Worm (Caenorhabditis elegans) whole organism, L2 larva: Measurements from ENCODE around the gene C27B7.2.

ENCODE experiments used
- F13H6.1 ChIP-seq: sonication (generic microtip); optimal IDR thresholded peaks from 2 replicates; lab custom pipeline; 2016; ENCODE audit warnings: missing genetic modification characterization, missing compliant biosample characterization
- Y55F3AM.14 ChIP-seq: fragments of 200-800 bp; sonication (Bioruptor generic); optimal IDR thresholded peaks from 2 replicates; lab custom pipeline; 2018; ENCODE audit warnings: mild to moderate bottlenecking, missing genetic modification characterization, missing compliant biosample characterization
- ZK546.5 ChIP-seq: sonication (generic microtip); optimal IDR thresholded peaks from 2 replicates; lab custom pipeline; 2017; ENCODE audit warnings: missing biosample characterization, missing genetic modification characterization
- alr-1 ChIP-seq: fragments of 150-350 bp; optimal IDR thresholded peaks from 2 replicates; lab custom pipeline; 2014; ENCODE audit warnings: missing biosample characterization, missing genetic modification characterization
- aly-2 ChIP-seq: fragments of 150-350 bp; optimal IDR thresholded peaks from 2 replicates; lab custom pipeline; 2014; ENCODE audit warnings: missing biosample characterization, missing genetic modification characterization
- blmp-1 ChIP-seq: sonication (generic microtip); optimal IDR thresholded peaks from 2 replicates; lab custom pipeline; 2017; ENCODE audit warnings: missing genetic modification characterization, mild to moderate bottlenecking, missing compliant biosample characterization, antibody characterized with exemption, moderate library complexity; ENCODE audit not compliant: insufficient read depth
- ceh-16 ChIP-seq: fragments of 150-350 bp; optimal IDR thresholded peaks from 2 replicates; lab custom pipeline; 2014; ENCODE audit warnings: missing biosample characterization, missing genetic modification characterization
- ceh-82 ChIP-seq: fragments of 150-350 bp; optimal IDR thresholded peaks from 2 replicates; lab custom pipeline; 2014; ENCODE audit warnings: missing biosample characterization, missing genetic modification characterization
- crh-2 ChIP-seq: sonication (generic microtip); optimal IDR thresholded peaks from 2 replicates; lab custom pipeline; 2017; ENCODE audit warnings: missing biosample characterization, missing genetic modification characterization
- dmd-4 ChIP-seq: sonication (generic microtip); optimal IDR thresholded peaks from 2 replicates; lab custom pipeline; 2017; ENCODE audit warnings: missing biosample characterization, missing genetic modification characterization
- egl-27 ChIP-seq: sonication (generic microtip); optimal IDR thresholded peaks from 3 replicates; lab custom pipeline; 2017; ENCODE audit warnings: missing biosample characterization, missing genetic modification reagents, missing genetic modification characterization
- elt-3 ChIP-seq: sonication (generic microtip); optimal IDR thresholded peaks from 2 replicates; lab custom pipeline; 2017; ENCODE audit warnings: missing biosample characterization, missing genetic modification characterization
- fos-1 ChIP-seq: fragments of 150-350 bp; optimal IDR thresholded peaks from 2 replicates; lab custom pipeline; 2014; ENCODE audit warnings: missing biosample characterization, missing genetic modification characterization
- gmeb-1 ChIP-seq: fragments of 150-350 bp; optimal IDR thresholded peaks from 2 replicates; lab custom pipeline; 2014; ENCODE audit warnings: missing biosample characterization, missing genetic modification characterization
- lin-13 ChIP-seq: fragments of 150-350 bp; optimal IDR thresholded peaks from 2 replicates; lab custom pipeline; 2014; ENCODE audit warnings: missing biosample characterization, missing genetic modification reagents, missing genetic modification characterization
- lin-39 ChIP-seq: fragments of 150-350 bp; optimal IDR thresholded peaks from 2 replicates; lab custom pipeline; 2014; ENCODE audit warnings: missing biosample characterization, missing genetic modification reagents, missing genetic modification characterization
- mab-5 ChIP-seq: fragments of 150-350 bp; optimal IDR thresholded peaks from 2 replicates; lab custom pipeline; 2014; ENCODE audit warnings: missing biosample characterization, missing genetic modification characterization
- mbf-1 ChIP-seq: sonication (generic microtip); optimal IDR thresholded peaks from 2 replicates; lab custom pipeline; 2017; ENCODE audit warnings: missing biosample characterization, missing genetic modification characterization
- mdl-1 ChIP-seq, 2 experiments: fragments of 150-350 bp in 1 of 2; sonication (generic microtip) in 1 of 2; optimal IDR thresholded peaks; 2 replicates each; lab custom pipeline; 2017; ENCODE audit warnings: missing biosample characterization in 2 of 2, missing genetic modification characterization in 2 of 2
- nhr-10 ChIP-seq: sonication (generic microtip); optimal IDR thresholded peaks from 2 replicates; lab custom pipeline; 2017; ENCODE audit warnings: missing biosample characterization, missing genetic modification characterization
- nhr-11 ChIP-seq: fragments of 150-350 bp; optimal IDR thresholded peaks from 2 replicates; lab custom pipeline; 2014; ENCODE audit warnings: missing biosample characterization, missing genetic modification characterization
- nhr-12 ChIP-seq: fragments of 150-350 bp; optimal IDR thresholded peaks from 2 replicates; lab custom pipeline; 2014; ENCODE audit warnings: missing biosample characterization, missing genetic modification characterization
- nhr-129 ChIP-seq: fragments of 150-350 bp; optimal IDR thresholded peaks from 2 replicates; lab custom pipeline; 2014; ENCODE audit warnings: missing biosample characterization, missing genetic modification characterization
- nhr-21 ChIP-seq: fragments of 150-350 bp; optimal IDR thresholded peaks from 2 replicates; lab custom pipeline; 2014; ENCODE audit warnings: missing biosample characterization, missing genetic modification characterization
- nhr-25 ChIP-seq: fragments of 150-350 bp; sonication (generic microtip); optimal IDR thresholded peaks from 3 replicates; lab custom pipeline; 2014; ENCODE audit warnings: missing biosample characterization, missing genetic modification characterization
- nhr-6 ChIP-seq: fragments of 150-350 bp; optimal IDR thresholded peaks from 2 replicates; lab custom pipeline; 2014; ENCODE audit warnings: missing biosample characterization, missing genetic modification characterization
- nhr-77 ChIP-seq: fragments of 150-350 bp; optimal IDR thresholded peaks from 2 replicates; lab custom pipeline; 2014; ENCODE audit warnings: missing biosample characterization, missing genetic modification characterization
- peb-1 ChIP-seq: fragments of 150-350 bp; optimal IDR thresholded peaks from 2 replicates; lab custom pipeline; 2014; ENCODE audit warnings: missing biosample characterization, missing genetic modification characterization
- skn-1 ChIP-seq: sonication (generic microtip); optimal IDR thresholded peaks from 2 replicates; lab custom pipeline; 2017; ENCODE audit warnings: missing biosample characterization, missing genetic modification characterization
- sma-3 ChIP-seq: sonication (generic microtip); optimal IDR thresholded peaks from 2 replicates; lab custom pipeline; 2016; ENCODE audit warnings: missing genetic modification reagents, missing genetic modification characterization, missing compliant biosample characterization
- sma-9 ChIP-seq, 2 experiments: fragments of 150-350 bp in 1 of 2; sonication (generic microtip) in 1 of 2; optimal IDR thresholded peaks; 2 replicates each; lab custom pipeline; 2014 to 2016; ENCODE audit warnings: missing genetic modification characterization in 2 of 2, mild to moderate bottlenecking in 1 of 2, missing biosample characterization in 1 of 2, missing compliant biosample characterization in 1 of 2, missing genetic modification reagents in 1 of 2, moderate library complexity in 1 of 2
- unc-39 ChIP-seq: fragments of 150-350 bp; optimal IDR thresholded peaks from 2 replicates; lab custom pipeline; 2014; ENCODE audit warnings: missing biosample characterization, missing genetic modification characterization
- unc-55 ChIP-seq: fragments of 150-350 bp; sonication (generic microtip); optimal IDR thresholded peaks from 3 replicates; lab custom pipeline; 2014; ENCODE audit warnings: missing biosample characterization, missing genetic modification reagents, missing genetic modification characterization
- unc-62 ChIP-seq: fragments of 150-350 bp; optimal IDR thresholded peaks from 2 replicates; lab custom pipeline; 2014; ENCODE audit warnings: missing biosample characterization, missing genetic modification reagents, missing genetic modification characterization
- ztf-11 ChIP-seq: sonication (generic microtip); optimal IDR thresholded peaks from 2 replicates; lab custom pipeline; 2017; ENCODE audit warnings: missing biosample characterization, missing genetic modification characterization
- ztf-4 ChIP-seq: fragments of 150-350 bp; optimal IDR thresholded peaks from 2 replicates; lab custom pipeline; 2014; ENCODE audit warnings: missing biosample characterization, missing genetic modification characterization

C27B7.2 gene

ce11 chrIV:8906164-8906563 lies 13.5 kb downstream of the C27B7.2 start, which contains the start of gene C27B7.6:
TSS of gene C27B7.6 (minus strand) at chrIV:8906345.
- TF ChIP-seq fos-1 (tag; lab: Kevin White, UChicago) = no peak
- no peak for TF ChIP-seq nhr-6
- TF ChIP-seq mab-5 (tag; lab: Kevin White, UChicago) = no peak
- no peak for TF ChIP-seq unc-62
- TF ChIP-seq elt-3 (tag; lab: Kevin White, UChicago) = no peak
- TF ChIP-seq nhr-11 (tag; lab: Kevin White, UChicago) = no peak
- no peak for TF ChIP-seq sma-3 (GFP tag; lab: Kevin White, UChicago)
- TF ChIP-seq unc-55 (GFP tag; lab: Kevin White, UChicago) = no peak
- no peak for TF ChIP-seq ZK546.5 (tag; lab: Kevin White, UChicago)
- TF ChIP-seq lin-39 (tag; lab: Kevin White, UChicago) = no peak
- TF ChIP-seq skn-1 (tag; lab: Kevin White, UChicago) = no peak
- no peak for TF ChIP-seq unc-39 (tag; lab: Kevin White, UChicago)
- TF ChIP-seq ceh-16 (tag; lab: Kevin White, UChicago) = no peak
- TF ChIP-seq sma-9 (GFP tag; optimal IDR thresholded peaks at IDR 0.05; lab: Kevin White, UChicago) = no peak
- no peak for TF ChIP-seq sma-9 (tag; optimal IDR thresholded peaks at IDR 0.05; lab: Kevin White, UChicago)
- TF ChIP-seq aly-2 (tag; lab: Kevin White, UChicago) = no peak
- TF ChIP-seq nhr-10 (tag; lab: Kevin White, UChicago) = no peak

ce11 chrIV:8906743-8907142 lies 14.1 kb downstream of the C27B7.2 start, which contains the start of gene C27B7.7:
TSS of gene C27B7.7 (plus strand) at chrIV:8907043.
- TF ChIP-seq peb-1 (tag; lab: Kevin White, UChicago) (no peak), skn-1 (tag; lab: Kevin White, UChicago) (no peak), F13H6.1 (tag; lab: Kevin White, UChicago) (no peak), nhr-10 (tag; lab: Kevin White, UChicago) (no peak), sma-3 (GFP tag; lab: Kevin White, UChicago) (no peak), mbf-1 (tag; lab: Kevin White, UChicago) (no peak), alr-1 (tag; lab: Kevin White, UChicago) (no peak), ceh-82 (tag; lab: Kevin White, UChicago) (no peak), unc-62 (no peak), egl-27 (tag; lab: Kevin White, UChicago) (no peak), dmd-4 (no peak), lin-39 (tag; lab: Kevin White, UChicago) (no peak), ztf-4 (tag; lab: Kevin White, UChicago) (no peak), blmp-1 (tag; lab: Kevin White, UChicago) (no peak), gmeb-1 (tag; lab: Kevin White, UChicago) (no peak), nhr-25 (tag; lab: Kevin White, UChicago) (no peak), nhr-21 (tag; lab: Kevin White, UChicago) (no peak), nhr-6 (no peak)

- TF ChIP-seq nhr-21 (tag; lab: Kevin White, UChicago) (no peak), sma-3 (GFP tag; lab: Kevin White, UChicago) (peak; percentile 67)
- TF ChIP-seq, all 48 proteins: peak for 1
Measured at ce11 chrIV:8914187-8914586, 21.5 kb downstream of the C27B7.2 start.

- TF ChIP-seq nhr-77 (tag; lab: Kevin White, UChicago) (no peak), unc-39 (tag; lab: Kevin White, UChicago) (no peak), ztf-11 (tag; lab: Kevin White, UChicago) (no peak), nhr-12 (tag; lab: Kevin White, UChicago) (no peak), mab-5 (tag; lab: Kevin White, UChicago) (no peak), blmp-1 (tag; lab: Kevin White, UChicago) (no peak), Y55F3AM.14 (no peak), ceh-16 (tag; lab: Kevin White, UChicago) (no peak), lin-13 (GFP tag; lab: Kevin White, UChicago) (no peak), ztf-4 (tag; lab: Kevin White, UChicago) (no peak), nhr-129 (no peak), mdl-1 (tag; optimal IDR thresholded peaks at IDR 0.05; lab: Kevin White, UChicago) (no peak), unc-55 (GFP tag; lab: Kevin White, UChicago) (no peak), ZK546.5 (tag; lab: Kevin White, UChicago) (no peak), nhr-25 (tag; lab: Kevin White, UChicago) (no peak), crh-2 (tag; lab: Kevin White, UChicago) (no peak)
Measured at ce11 chrIV:8916010-8916409, 23.4 kb downstream of the C27B7.2 start, which contains the start of gene C27B7.9. TSS of gene C27B7.9 (minus strand) at chrIV:8916110.
